Worm (Caenorhabditis elegans): ENCODE measurements around the gene C04H5.1.

DNA sequence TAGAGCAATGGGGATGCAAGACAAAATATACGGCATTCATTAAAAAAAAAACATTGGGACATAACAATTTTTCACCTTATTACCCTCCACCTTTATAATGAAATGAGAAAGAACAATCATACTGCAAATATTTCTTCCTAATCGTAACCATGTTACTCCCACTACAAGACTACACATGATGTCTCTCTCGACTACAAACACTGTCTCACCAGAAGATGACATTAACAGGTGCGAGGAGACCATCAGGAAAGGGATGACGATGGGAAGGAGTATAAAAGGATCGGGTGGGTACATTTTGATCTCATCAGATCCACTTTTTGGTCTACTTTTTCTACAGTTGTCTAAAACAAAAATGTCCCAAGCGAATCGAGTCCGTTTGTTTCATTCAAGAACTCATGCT, 36.3 kb upstream of the C04H5.1 start, which contains the start of gene dhs-8:
- TF ChIP-seq lin-39 (tag; optimal IDR thresholded peaks at IDR 0.05): no peak
- TF ChIP-seq fkh-2 (tag; optimal IDR thresholded peaks at IDR 0.05): no peak
- TF ChIP-seq egl-27 (tag; optimal IDR thresholded peaks at IDR 0.05): no peak
- TF ChIP-seq ceh-16 (tag; optimal IDR thresholded peaks at IDR 0.05): no peak
- TF ChIP-seq unc-62 (GFP tag; optimal IDR thresholded peaks at IDR 0.05): no peak
- no peak for TF ChIP-seq nhr-237 (tag; optimal IDR thresholded peaks at IDR 0.05)
- TF ChIP-seq snpc-4 (tag; optimal IDR thresholded peaks at IDR 0.05): no peak
- TF ChIP-seq ZK546.5 (tag; optimal IDR thresholded peaks at IDR 0.05): no peak
- no peak for TF ChIP-seq fos-1 (tag; optimal IDR thresholded peaks at IDR 0.05)
- TF ChIP-seq tbx-2 (tag; optimal IDR thresholded peaks at IDR 0.05): no peak
- TF ChIP-seq pha-4 (tag; optimal IDR thresholded peaks at IDR 0.05): no peak
